Worm (Caenorhabditis elegans) whole organism, mixed stage, embryonic: Measurements from ENCODE around the gene Y17D7C.6.

Experiments used
- mab-5 ChIP-seq: fragments of 150-350 bp; optimal IDR thresholded peaks from 2 replicates; lab custom pipeline; 2014; ENCODE audit warnings: missing biosample characterization, missing genetic modification characterization
- nhr-28 ChIP-seq: fragments of 150-350 bp; optimal IDR thresholded peaks from 2 replicates; lab custom pipeline; 2014; ENCODE audit warnings: missing biosample characterization, missing genetic modification characterization
- pha-4 ChIP-seq: fragments of 150-350 bp; optimal IDR thresholded peaks from 2 replicates; lab custom pipeline; 2018; ENCODE audit warnings: missing biosample characterization, missing genetic modification reagents, missing genetic modification characterization
- snpc-4 ChIP-seq: fragments of 150-350 bp; optimal IDR thresholded peaks from 2 replicates; lab custom pipeline; 2014; ENCODE audit warnings: missing biosample characterization, missing genetic modification characterization

ce11 chrV:18760174-18760573, 50.6 kb downstream of the Y17D7C.6 start, which contains the start of gene F11D11.3:
- no peak for TF ChIP-seq nhr-28 (tag; lab: Kevin White, UChicago)
- TF ChIP-seq mab-5: no peak
- no peak for TF ChIP-seq pha-4 (tag; lab: Kevin White, UChicago)
- TF ChIP-seq snpc-4: no peak
